Worm (Caenorhabditis elegans) whole organism, L3 larva: ENCODE measurements around the gene F42A10.9.

Experiments
- ama-1 ChIP-seq: fragments of 150-350 bp; optimal IDR thresholded peaks from 2 replicates; lab custom pipeline; 2018
- ceh-82 ChIP-seq: fragments of 150-350 bp; optimal IDR thresholded peaks from 2 replicates; lab custom pipeline; 2014; ENCODE audit warnings: missing biosample characterization, missing genetic modification characterization
- elt-1 ChIP-seq: fragments of 150-350 bp; optimal IDR thresholded peaks from 2 replicates; lab custom pipeline; 2014; ENCODE audit warnings: missing biosample characterization, missing genetic modification characterization
- lin-15B ChIP-seq: fragments of 150-350 bp; optimal IDR thresholded peaks from 2 replicates; lab custom pipeline; 2014; ENCODE audit warnings: missing biosample characterization, missing genetic modification characterization
- lin-39 ChIP-seq: fragments of 150-350 bp; optimal IDR thresholded peaks from 2 replicates; lab custom pipeline; 2018; ENCODE audit warnings: missing biosample characterization, missing genetic modification reagents, missing genetic modification characterization
- nhr-11 ChIP-seq: fragments of 150-350 bp; optimal IDR thresholded peaks from 2 replicates; lab custom pipeline; 2014; ENCODE audit warnings: missing biosample characterization, missing genetic modification characterization
- nhr-67 ChIP-seq: fragments of 150-350 bp; optimal IDR thresholded peaks from 2 replicates; lab custom pipeline; 2014; ENCODE audit warnings: missing biosample characterization, missing genetic modification characterization
- pha-4 ChIP-seq: fragments of 150-350 bp; optimal IDR thresholded peaks from 2 replicates; lab custom pipeline; 2014; ENCODE audit warnings: missing biosample characterization, missing genetic modification reagents, missing genetic modification characterization
- skn-1 ChIP-seq: fragments of 150-350 bp; optimal IDR thresholded peaks from 2 replicates; lab custom pipeline; 2014; ENCODE audit warnings: missing biosample characterization, missing genetic modification characterization

DNA sequence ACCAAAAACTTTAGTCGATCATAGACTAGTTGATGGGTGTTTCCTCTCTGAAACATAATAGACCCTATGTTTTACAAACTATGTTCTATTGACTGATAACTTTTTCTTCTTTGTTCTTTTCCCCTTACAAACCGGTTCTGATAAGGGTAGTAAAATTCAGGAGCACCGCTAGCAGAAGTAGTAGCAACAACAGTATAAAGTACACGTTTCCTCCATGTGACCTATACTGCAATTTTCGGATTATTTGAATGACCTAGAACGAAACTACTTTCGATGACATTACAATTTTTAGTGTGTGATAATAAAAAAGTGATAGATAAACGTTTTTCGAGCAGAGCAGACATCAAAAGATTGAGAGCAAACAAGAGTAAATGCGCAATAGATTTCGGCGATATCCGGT lies 15.9 kb downstream of the F42A10.9 start:
- TF ChIP-seq ama-1 (lab: Kevin White, UChicago) (no peak), lin-39 (tag; lab: Kevin White, UChicago) (no peak), skn-1 (peak; percentile 66), nhr-67 (no peak), elt-1 (tag; lab: Kevin White, UChicago) (no peak), pha-4 (tag; lab: Kevin White, UChicago) (peak; percentile 55), nhr-11 (tag; lab: Kevin White, UChicago) (no peak), ceh-82 (no peak), lin-15B (no peak)
